Worm (Caenorhabditis elegans) whole organism, L2 larva: ENCODE data around the gene eef-1B.1.

ENCODE experiments used
- C34F6.9 ChIP-seq: fragments of 150-350 bp; optimal IDR thresholded peaks from 2 replicates; lab custom pipeline; 2014; ENCODE audit warnings: missing biosample characterization, missing genetic modification characterization
- F13H6.1 ChIP-seq: sonication (generic microtip); optimal IDR thresholded peaks from 2 replicates; lab custom pipeline; 2016; ENCODE audit warnings: missing genetic modification characterization, missing compliant biosample characterization
- Y55F3AM.14 ChIP-seq: fragments of 200-800 bp; sonication (Bioruptor generic); optimal IDR thresholded peaks from 2 replicates; lab custom pipeline; 2018; ENCODE audit warnings: mild to moderate bottlenecking, missing genetic modification characterization, missing compliant biosample characterization
- ZK546.5 ChIP-seq: sonication (generic microtip); optimal IDR thresholded peaks from 2 replicates; lab custom pipeline; 2017; ENCODE audit warnings: missing biosample characterization, missing genetic modification characterization
- alr-1 ChIP-seq: fragments of 150-350 bp; optimal IDR thresholded peaks from 2 replicates; lab custom pipeline; 2014; ENCODE audit warnings: missing biosample characterization, missing genetic modification characterization
- aly-2 ChIP-seq: fragments of 150-350 bp; optimal IDR thresholded peaks from 2 replicates; lab custom pipeline; 2014; ENCODE audit warnings: missing biosample characterization, missing genetic modification characterization
- ama-1 ChIP-seq: fragments of 150-350 bp; optimal IDR thresholded peaks from 2 replicates; lab custom pipeline; 2018; ENCODE audit warnings: inconsistent platforms
- blmp-1 ChIP-seq: sonication (generic microtip); optimal IDR thresholded peaks from 2 replicates; lab custom pipeline; 2017; ENCODE audit warnings: missing genetic modification characterization, mild to moderate bottlenecking, missing compliant biosample characterization, antibody characterized with exemption, moderate library complexity; ENCODE audit not compliant: insufficient read depth
- ceh-16 ChIP-seq: fragments of 150-350 bp; optimal IDR thresholded peaks from 2 replicates; lab custom pipeline; 2014; ENCODE audit warnings: missing biosample characterization, missing genetic modification characterization
- ceh-82 ChIP-seq: fragments of 150-350 bp; optimal IDR thresholded peaks from 2 replicates; lab custom pipeline; 2014; ENCODE audit warnings: missing biosample characterization, missing genetic modification characterization
- crh-2 ChIP-seq: sonication (generic microtip); optimal IDR thresholded peaks from 2 replicates; lab custom pipeline; 2017; ENCODE audit warnings: missing biosample characterization, missing genetic modification characterization
- dmd-4 ChIP-seq: sonication (generic microtip); optimal IDR thresholded peaks from 2 replicates; lab custom pipeline; 2017; ENCODE audit warnings: missing biosample characterization, missing genetic modification characterization
- egl-27 ChIP-seq: sonication (generic microtip); optimal IDR thresholded peaks from 3 replicates; lab custom pipeline; 2017; ENCODE audit warnings: missing biosample characterization, missing genetic modification reagents, missing genetic modification characterization
- elt-3 ChIP-seq: sonication (generic microtip); optimal IDR thresholded peaks from 2 replicates; lab custom pipeline; 2017; ENCODE audit warnings: missing biosample characterization, missing genetic modification characterization
- fos-1 ChIP-seq: fragments of 150-350 bp; optimal IDR thresholded peaks from 2 replicates; lab custom pipeline; 2014; ENCODE audit warnings: missing biosample characterization, missing genetic modification characterization
- lin-11 ChIP-seq: fragments of 150-350 bp; sonication (generic microtip); optimal IDR thresholded peaks from 2 replicates; lab custom pipeline; 2014; ENCODE audit warnings: missing biosample characterization, missing genetic modification characterization, inconsistent platforms, mixed read lengths
- lin-13 ChIP-seq: fragments of 150-350 bp; optimal IDR thresholded peaks from 2 replicates; lab custom pipeline; 2014; ENCODE audit warnings: missing biosample characterization, missing genetic modification reagents, missing genetic modification characterization
- lin-39 ChIP-seq: fragments of 150-350 bp; optimal IDR thresholded peaks from 2 replicates; lab custom pipeline; 2014; ENCODE audit warnings: missing biosample characterization, missing genetic modification reagents, missing genetic modification characterization
- lsy-2 ChIP-seq, 2 experiments: fragments of 150-350 bp in 1 of 2; sonication (generic microtip) in 1 of 2; optimal IDR thresholded peaks; 2 replicates each; lab custom pipeline; 2014 to 2017; ENCODE audit warnings: missing biosample characterization in 2 of 2, missing genetic modification characterization in 2 of 2
- mdl-1 ChIP-seq, 2 experiments: fragments of 150-350 bp in 1 of 2; sonication (generic microtip) in 1 of 2; optimal IDR thresholded peaks; 2 replicates each; lab custom pipeline; 2017; ENCODE audit warnings: missing biosample characterization in 2 of 2, missing genetic modification characterization in 2 of 2
- nhr-11 ChIP-seq: fragments of 150-350 bp; optimal IDR thresholded peaks from 2 replicates; lab custom pipeline; 2014; ENCODE audit warnings: missing biosample characterization, missing genetic modification characterization
- nhr-129 ChIP-seq: fragments of 150-350 bp; optimal IDR thresholded peaks from 2 replicates; lab custom pipeline; 2014; ENCODE audit warnings: missing biosample characterization, missing genetic modification characterization
- nhr-21 ChIP-seq: fragments of 150-350 bp; optimal IDR thresholded peaks from 2 replicates; lab custom pipeline; 2014; ENCODE audit warnings: missing biosample characterization, missing genetic modification characterization
- nhr-25 ChIP-seq: fragments of 150-350 bp; sonication (generic microtip); optimal IDR thresholded peaks from 3 replicates; lab custom pipeline; 2014; ENCODE audit warnings: missing biosample characterization, missing genetic modification characterization
- nhr-6 ChIP-seq: fragments of 150-350 bp; optimal IDR thresholded peaks from 2 replicates; lab custom pipeline; 2014; ENCODE audit warnings: missing biosample characterization, missing genetic modification characterization
- nhr-77 ChIP-seq: fragments of 150-350 bp; optimal IDR thresholded peaks from 2 replicates; lab custom pipeline; 2014; ENCODE audit warnings: missing biosample characterization, missing genetic modification characterization
- peb-1 ChIP-seq: fragments of 150-350 bp; optimal IDR thresholded peaks from 2 replicates; lab custom pipeline; 2014; ENCODE audit warnings: missing biosample characterization, missing genetic modification characterization
- sem-4 ChIP-seq: fragments of 150-350 bp; optimal IDR thresholded peaks from 2 replicates; lab custom pipeline; 2014; ENCODE audit warnings: missing biosample characterization, missing genetic modification reagents, missing genetic modification characterization
- sma-3 ChIP-seq: sonication (generic microtip); optimal IDR thresholded peaks from 2 replicates; lab custom pipeline; 2016; ENCODE audit warnings: missing genetic modification reagents, missing genetic modification characterization, missing compliant biosample characterization
- snpc-4 ChIP-seq: fragments of 150-350 bp; optimal IDR thresholded peaks from 2 replicates; lab custom pipeline; 2014; ENCODE audit warnings: missing biosample characterization, missing genetic modification characterization
- unc-39 ChIP-seq: fragments of 150-350 bp; optimal IDR thresholded peaks from 2 replicates; lab custom pipeline; 2014; ENCODE audit warnings: missing biosample characterization, missing genetic modification characterization
- unc-55 ChIP-seq: fragments of 150-350 bp; sonication (generic microtip); optimal IDR thresholded peaks from 3 replicates; lab custom pipeline; 2014; ENCODE audit warnings: missing biosample characterization, missing genetic modification reagents, missing genetic modification characterization
- unc-62 ChIP-seq: fragments of 150-350 bp; optimal IDR thresholded peaks from 2 replicates; lab custom pipeline; 2014; ENCODE audit warnings: missing biosample characterization, missing genetic modification reagents, missing genetic modification characterization
- ztf-1 ChIP-seq: fragments of 200-800 bp; sonication (Bioruptor generic); conservative IDR thresholded peaks from 2 replicates; pipeline ENCODE4 v1.3.6; 2022; ENCODE audit warnings: missing genetic modification characterization, missing compliant biosample characterization
- ztf-11 ChIP-seq: sonication (generic microtip); optimal IDR thresholded peaks from 2 replicates; lab custom pipeline; 2017; ENCODE audit warnings: missing biosample characterization, missing genetic modification characterization
- ztf-4 ChIP-seq: fragments of 150-350 bp; optimal IDR thresholded peaks from 2 replicates; lab custom pipeline; 2014; ENCODE audit warnings: missing biosample characterization, missing genetic modification characterization

The eef-1B.1 gene

DNA sequence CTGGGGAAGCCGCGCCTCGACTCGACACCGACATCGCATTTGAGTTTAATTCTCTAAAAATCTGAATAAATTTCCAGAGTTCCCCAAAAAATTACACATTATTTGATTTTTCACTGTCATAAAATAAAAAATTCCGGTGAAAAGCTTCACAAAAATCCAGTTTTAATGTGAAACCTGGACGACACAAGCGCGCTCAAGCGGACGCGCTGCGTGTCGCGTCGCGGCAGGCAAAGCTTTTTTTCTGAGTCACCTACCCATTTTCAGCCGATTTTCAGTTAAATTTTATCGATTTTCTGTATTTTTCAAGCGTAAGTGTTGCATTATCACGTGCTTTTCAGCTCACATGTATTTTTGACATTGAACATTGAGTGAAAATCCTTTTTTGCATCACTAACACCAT is 36.6 kb upstream of the eef-1B.1 start, which contains the start of gene cit-1.1:
TSS of gene cit-1.1 (minus strand) at position 53 of the 400 bp plus-strand sequence.
- TF ChIP-seq mdl-1 (tag; optimal IDR thresholded peaks at IDR 0.05; lab: Kevin White, UChicago) (no peak), ztf-4 (tag; lab: Kevin White, UChicago) (no peak), sem-4 (no peak), ama-1 (lab: Kevin White, UChicago) (peak; percentile 54), snpc-4 (tag; lab: Kevin White, UChicago) (no peak), lin-11 (tag; lab: Kevin White, UChicago) (peak; percentile 1), egl-27 (no peak), nhr-77 (tag; lab: Kevin White, UChicago) (no peak), C34F6.9 (tag; lab: Kevin White, UChicago) (peak; percentile 53), unc-55 (peak; percentile 51), unc-39 (tag; lab: Kevin White, UChicago) (no peak), Y55F3AM.14 (GFP tag; lab: Kevin White, UChicago) (no peak), elt-3 (tag; lab: Kevin White, UChicago) (no peak), lsy-2 (tag; optimal IDR thresholded peaks at IDR 0.05; lab: Kevin White, UChicago) (peak in 1 of 2 experiments; percentile 39), fos-1 (tag; lab: Kevin White, UChicago) (peak; percentile 58)

DNA sequence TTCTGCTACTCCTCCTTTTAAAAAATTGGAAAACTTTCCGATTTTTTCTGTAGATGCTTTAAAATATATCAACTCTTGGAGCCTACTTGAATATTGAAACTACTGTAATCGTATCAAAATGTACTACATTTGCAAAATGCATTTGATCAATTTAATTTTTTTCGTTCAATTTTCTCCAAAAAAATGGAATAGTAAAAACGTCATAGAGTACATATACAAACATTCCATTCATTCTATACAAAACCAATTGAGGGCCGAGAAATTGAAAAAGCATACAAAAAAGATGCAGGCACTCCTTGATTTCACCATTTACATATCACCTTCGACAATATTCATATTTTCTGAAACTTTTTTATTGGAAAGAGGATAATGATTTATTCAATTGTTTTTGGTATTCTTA is 30.9 kb upstream of the eef-1B.1 start, which contains the start of gene C06G4.6:
TSS of gene C06G4.6 (plus strand) at position 301 of the 400 bp plus-strand sequence.
- no peak for TF ChIP-seq aly-2 (tag; lab: Kevin White, UChicago)
- no peak for TF ChIP-seq sem-4
- no peak for TF ChIP-seq C34F6.9 (tag; lab: Kevin White, UChicago)
- TF ChIP-seq lin-39, result no peak
- TF ChIP-seq unc-39 (tag; lab: Kevin White, UChicago), result no peak
- TF ChIP-seq elt-3 (tag; lab: Kevin White, UChicago), result no peak
- TF ChIP-seq ztf-1 (GFP tag; lab: Robert Waterston, UW), result no peak
- no peak for TF ChIP-seq nhr-11
- TF ChIP-seq unc-55, result no peak
- no peak for TF ChIP-seq ama-1 (lab: Kevin White, UChicago)
- no peak for TF ChIP-seq crh-2 (tag; lab: Kevin White, UChicago)
- no peak for TF ChIP-seq lsy-2 (tag; optimal IDR thresholded peaks at IDR 0.05; lab: Kevin White, UChicago)
- no peak for TF ChIP-seq ceh-82 (tag; lab: Kevin White, UChicago)
- TF ChIP-seq lin-11 (tag; lab: Kevin White, UChicago), result no peak
- no peak for TF ChIP-seq ceh-16 (tag; lab: Kevin White, UChicago)

DNA sequence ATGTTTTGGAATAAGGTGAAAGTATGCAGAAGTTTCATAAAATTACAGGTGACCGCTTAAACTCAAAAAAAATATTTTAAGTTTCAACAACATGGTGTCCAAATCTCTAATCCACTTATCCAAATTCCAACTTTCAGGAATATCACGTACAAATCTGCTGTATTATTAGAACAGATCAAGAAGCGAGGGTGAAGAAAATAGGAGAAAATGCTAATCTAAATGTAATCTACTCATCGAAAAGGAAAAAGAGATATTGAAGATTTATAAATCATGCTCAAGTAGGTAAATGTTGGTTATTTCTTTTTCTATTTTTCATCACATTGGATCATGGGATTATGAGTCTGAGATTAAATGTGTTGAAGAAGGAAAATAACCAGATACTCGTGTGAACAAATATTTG is 28.4 kb upstream of the eef-1B.1 start:
- TF ChIP-seq lin-13 (GFP tag; lab: Kevin White, UChicago) (no peak), ama-1 (lab: Kevin White, UChicago) (no peak), ceh-82 (tag; lab: Kevin White, UChicago) (no peak), F13H6.1 (tag; lab: Kevin White, UChicago) (no peak), fos-1 (tag; lab: Kevin White, UChicago) (no peak), ztf-11 (tag; lab: Kevin White, UChicago) (no peak), dmd-4 (tag; lab: Kevin White, UChicago) (no peak), unc-62 (GFP tag; lab: Kevin White, UChicago) (no peak)

DNA sequence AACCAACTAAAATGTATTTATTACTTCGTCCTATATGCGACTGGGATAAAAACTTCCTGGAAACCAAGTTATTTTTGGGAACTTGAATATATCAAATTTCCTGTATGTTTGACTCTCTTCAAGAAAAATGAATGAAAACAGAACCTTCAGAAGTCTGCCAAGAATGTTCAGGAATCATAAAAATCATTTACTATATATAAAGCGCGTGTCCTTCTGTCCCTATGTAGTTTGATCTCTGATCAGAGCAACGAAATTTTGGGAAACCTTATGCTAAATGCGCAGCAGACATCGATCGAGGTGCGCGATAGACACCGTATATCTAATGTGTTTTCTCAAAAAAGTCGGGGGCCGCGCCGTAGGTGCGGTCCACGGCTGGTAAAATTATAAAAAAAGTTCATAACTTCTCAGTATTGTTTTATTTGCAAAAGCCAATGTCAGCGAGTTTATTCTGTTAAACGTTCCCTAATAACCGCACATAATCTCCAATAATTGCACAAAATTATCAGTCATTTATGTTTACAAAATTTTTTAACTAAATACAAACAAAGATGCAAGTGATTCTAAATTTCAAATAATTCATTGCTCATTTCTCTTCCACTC is 24.4 kb upstream of the eef-1B.1 start:
- TF ChIP-seq ceh-82 (tag; lab: Kevin White, UChicago) (no peak), egl-27 (no peak), sma-3 (GFP tag; lab: Kevin White, UChicago) (no peak), blmp-1 (tag; lab: Kevin White, UChicago) (no peak), snpc-4 (tag; lab: Kevin White, UChicago) (no peak), nhr-6 (tag; lab: Kevin White, UChicago) (no peak), ama-1 (lab: Kevin White, UChicago) (no peak), ztf-4 (tag; lab: Kevin White, UChicago) (no peak), alr-1 (tag; lab: Kevin White, UChicago) (no peak)

DNA sequence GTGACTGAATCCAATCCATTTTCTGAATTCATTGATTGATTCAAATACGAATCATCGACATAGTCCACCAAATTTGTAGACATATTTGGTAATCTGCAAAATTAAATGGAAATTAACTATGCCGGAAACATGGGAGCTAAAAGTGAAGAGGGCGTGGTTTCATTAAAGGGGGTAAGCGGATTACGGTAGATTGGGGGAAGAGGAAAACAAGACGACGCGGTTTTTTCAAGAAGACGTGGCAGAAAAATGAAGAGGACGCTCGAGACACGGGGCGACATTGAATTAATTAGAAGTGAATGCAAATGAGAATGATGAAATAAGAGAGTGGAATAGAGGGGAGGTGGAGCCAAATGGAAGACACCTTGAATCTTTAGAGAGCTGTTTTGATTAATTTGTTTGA is 23.2 kb upstream of the eef-1B.1 start, which contains the start of gene npr-17:
TSS of gene npr-17 (minus strand) at position 101 of the 400 bp plus-strand sequence.
- TF ChIP-seq crh-2 (tag; lab: Kevin White, UChicago) (no peak), nhr-25 (tag; lab: Kevin White, UChicago) (no peak), sma-3 (GFP tag; lab: Kevin White, UChicago) (no peak), ZK546.5 (tag; lab: Kevin White, UChicago) (no peak), snpc-4 (tag; lab: Kevin White, UChicago) (no peak), nhr-129 (no peak), peb-1 (tag; lab: Kevin White, UChicago) (no peak), unc-62 (GFP tag; lab: Kevin White, UChicago) (no peak), sem-4 (no peak), nhr-21 (tag; lab: Kevin White, UChicago) (no peak), lsy-2 (tag; optimal IDR thresholded peaks at IDR 0.05; lab: Kevin White, UChicago) (no peak), fos-1 (tag; lab: Kevin White, UChicago) (no peak), blmp-1 (tag; lab: Kevin White, UChicago) (no peak)
